Worm (Caenorhabditis elegans) whole organism, L1 larva: Measurements from ENCODE around the gene rskd-1.

Experiments used
- C04F5.9 ChIP-seq: sonication (generic microtip); optimal IDR thresholded peaks from 2 replicates; lab custom pipeline; 2016; ENCODE audit warnings: missing genetic modification characterization, missing compliant biosample characterization
- F16B12.6 ChIP-seq: fragments of 150-350 bp; optimal IDR thresholded peaks from 2 replicates; lab custom pipeline; 2014; ENCODE audit warnings: missing biosample characterization, missing genetic modification characterization
- blmp-1 ChIP-seq: fragments of 150-350 bp; optimal IDR thresholded peaks from 2 replicates; lab custom pipeline; 2014; ENCODE audit warnings: missing biosample characterization, missing genetic modification characterization
- ceh-82 ChIP-seq, 3 experiments: fragments of 150-350 bp in 1 of 3; sonication (generic microtip) in 2 of 3; optimal IDR thresholded peaks; 2 replicates each; lab custom pipeline; 2014 to 2017; ENCODE audit warnings: missing biosample characterization in 3 of 3, missing genetic modification characterization in 3 of 3
- ceh-88 ChIP-seq: fragments of 200-800 bp; sonication (Bioruptor generic); IDR thresholded peaks from 2 replicates; pipeline ENCODE4 v1.3.6; 2022; ENCODE audit warnings: missing genetic modification characterization, missing compliant biosample characterization
- ces-1 ChIP-seq: fragments of 150-350 bp; optimal IDR thresholded peaks from 2 replicates; lab custom pipeline; 2014; ENCODE audit warnings: missing biosample characterization, missing genetic modification reagents, missing genetic modification characterization
- dpl-1 ChIP-seq, 3 experiments: fragments of 150-350 bp in 2 of 3; sonication (generic microtip) in 1 of 3; optimal IDR thresholded peaks; 2 replicates each; lab custom pipeline; 2014 to 2017; ENCODE audit warnings: missing biosample characterization in 3 of 3, missing genetic modification characterization in 3 of 3, missing genetic modification reagents in 3 of 3
- efl-1 ChIP-seq, 4 experiments: fragments of 150-350 bp; optimal IDR thresholded peaks in 3 of 4; peaks in 1 of 4; 1 replicate in 1 of 4; 2 replicates in 3 of 4; lab custom pipeline; 2014; ENCODE audit warnings: missing biosample characterization in 2 of 4, missing genetic modification characterization in 2 of 4, missing genetic modification reagents in 2 of 4
- efl-3 ChIP-seq: fragments of 200-800 bp; sonication (Bioruptor generic); optimal IDR thresholded peaks from 2 replicates; lab custom pipeline; 2018; ENCODE audit warnings: mild to moderate bottlenecking, missing genetic modification characterization, missing compliant biosample characterization
- egl-27 ChIP-seq, 2 experiments: fragments of 150-350 bp in 1 of 2; sonication (generic microtip); optimal IDR thresholded peaks; 3 replicates each; lab custom pipeline; 2017 to 2018; ENCODE audit warnings: missing biosample characterization in 2 of 2, missing genetic modification characterization in 2 of 2, missing genetic modification reagents in 2 of 2
- elt-2 ChIP-seq: sonication (generic microtip); optimal IDR thresholded peaks from 2 replicates; lab custom pipeline; 2016; ENCODE audit warnings: missing genetic modification characterization, mild to moderate bottlenecking, inconsistent platforms, missing compliant biosample characterization, missing genetic modification reagents
- elt-3 ChIP-seq, 6 experiments: fragments of 150-350 bp in 1 of 6; sonication (generic microtip); optimal IDR thresholded peaks; 2 replicates each; lab custom pipeline; 2017 to 2018; ENCODE audit warnings: missing biosample characterization in 6 of 6, missing genetic modification characterization in 6 of 6, inconsistent platforms in 1 of 6
- fkh-10 ChIP-seq: sonication (generic microtip); optimal IDR thresholded peaks from 2 replicates; lab custom pipeline; 2017; ENCODE audit warnings: missing biosample characterization, missing genetic modification reagents, missing genetic modification characterization
- grh-1 ChIP-seq: fragments of 200-800 bp; sonication (Bioruptor generic); IDR thresholded peaks from 2 replicates; pipeline ENCODE4 v1.3.6; 2022; ENCODE audit warnings: missing genetic modification reagents, missing genetic modification characterization, missing compliant biosample characterization
- hpl-2 ChIP-seq: fragments of 150-350 bp; optimal IDR thresholded peaks from 2 replicates; lab custom pipeline; 2014; ENCODE audit warnings: missing biosample characterization, missing genetic modification reagents, missing genetic modification characterization
- irx-1 ChIP-seq: sonication (generic microtip); optimal IDR thresholded peaks from 2 replicates; lab custom pipeline; 2016; ENCODE audit warnings: missing genetic modification characterization, missing compliant biosample characterization
- isw-1 ChIP-seq: fragments of 200-800 bp; sonication (Bioruptor generic); IDR thresholded peaks from 2 replicates; pipeline ENCODE4 v1.3.6; 2022; ENCODE audit warnings: missing genetic modification characterization, missing compliant biosample characterization
- lin-13 ChIP-seq: fragments of 150-350 bp; optimal IDR thresholded peaks from 2 replicates; lab custom pipeline; 2014; ENCODE audit warnings: missing biosample characterization, missing genetic modification reagents, missing genetic modification characterization
- lin-14 ChIP-seq: fragments of 200-800 bp; sonication (Bioruptor generic); optimal IDR thresholded peaks from 2 replicates; lab custom pipeline; 2018; ENCODE audit warnings: mild to moderate bottlenecking, missing genetic modification characterization, moderate library complexity, missing compliant biosample characterization
- lin-35 ChIP-seq, 2 experiments: fragments of 150-350 bp; optimal IDR thresholded peaks; 2 replicates each; lab custom pipeline; 2014; ENCODE audit warnings: missing biosample characterization in 2 of 2, missing genetic modification characterization in 2 of 2, missing genetic modification reagents in 2 of 2
- lir-3 ChIP-seq: sonication (generic microtip); optimal IDR thresholded peaks from 2 replicates; lab custom pipeline; 2016; ENCODE audit warnings: mild to moderate bottlenecking, missing genetic modification characterization, moderate library complexity, missing compliant biosample characterization; ENCODE audit not compliant: poor library complexity
- lsy-2 ChIP-seq, 2 experiments: fragments of 150-350 bp; optimal IDR thresholded peaks; 2 replicates each; lab custom pipeline; 2014; ENCODE audit warnings: missing biosample characterization in 2 of 2, missing genetic modification characterization in 2 of 2
- mab-9 ChIP-seq: fragments of 200-800 bp; sonication (Bioruptor generic); IDR thresholded peaks from 2 replicates; pipeline ENCODE4 v1.3.6; 2022; ENCODE audit warnings: missing genetic modification reagents, missing genetic modification characterization, missing compliant biosample characterization
- mdl-1 ChIP-seq, 2 experiments: fragments of 150-350 bp; optimal IDR thresholded peaks; 2 replicates each; lab custom pipeline; 2014 to 2017; ENCODE audit warnings: missing biosample characterization in 2 of 2, missing genetic modification characterization in 2 of 2, inconsistent platforms in 1 of 2
- mef-2 ChIP-seq: fragments of 150-350 bp; optimal IDR thresholded peaks from 2 replicates; lab custom pipeline; 2014; ENCODE audit warnings: missing biosample characterization, missing genetic modification characterization
- mep-1 ChIP-seq: fragments of 150-350 bp; optimal IDR thresholded peaks from 2 replicates; lab custom pipeline; 2014; ENCODE audit warnings: missing biosample characterization, missing genetic modification characterization
- nhr-11 ChIP-seq: fragments of 150-350 bp; optimal IDR thresholded peaks from 2 replicates; lab custom pipeline; 2014; ENCODE audit warnings: missing biosample characterization, missing genetic modification characterization
- nhr-19 ChIP-seq: fragments of 200-800 bp; sonication (Bioruptor generic); conservative IDR thresholded peaks from 2 replicates; pipeline ENCODE4 v1.3.6; 2022; ENCODE audit warnings: missing genetic modification characterization, missing compliant biosample characterization
- nhr-20 ChIP-seq: sonication (generic microtip); optimal IDR thresholded peaks from 2 replicates; lab custom pipeline; 2016; ENCODE audit warnings: mild to moderate bottlenecking, missing genetic modification characterization, missing compliant biosample characterization
- nhr-237 ChIP-seq: fragments of 150-350 bp; optimal IDR thresholded peaks from 2 replicates; lab custom pipeline; 2014; ENCODE audit warnings: missing biosample characterization, missing genetic modification characterization
- nhr-28 ChIP-seq: fragments of 150-350 bp; optimal IDR thresholded peaks from 2 replicates; lab custom pipeline; 2014; ENCODE audit warnings: missing biosample characterization, missing genetic modification characterization
- nhr-71 ChIP-seq: sonication (generic microtip); optimal IDR thresholded peaks from 2 replicates; lab custom pipeline; 2016; ENCODE audit warnings: mild to moderate bottlenecking, missing genetic modification characterization, moderate library complexity, missing compliant biosample characterization
- nhr-84 ChIP-seq: sonication (generic microtip); optimal IDR thresholded peaks from 2 replicates; lab custom pipeline; 2017; ENCODE audit warnings: missing biosample characterization, missing genetic modification characterization
- nhr-85 ChIP-seq: sonication (generic microtip); peaks from one replicate; lab custom pipeline; 2016; ENCODE audit warnings: missing genetic modification characterization, inconsistent platforms, missing compliant biosample characterization
- nhr-90 ChIP-seq: sonication (generic microtip); optimal IDR thresholded peaks from 2 replicates; lab custom pipeline; 2016; ENCODE audit warnings: mild to moderate bottlenecking, missing genetic modification characterization, missing compliant biosample characterization; ENCODE audit not compliant: poor library complexity
- pax-3 ChIP-seq: fragments of 200-800 bp; sonication (Bioruptor generic); optimal IDR thresholded peaks from 2 replicates; lab custom pipeline; 2018; ENCODE audit warnings: mild to moderate bottlenecking, missing genetic modification characterization, moderate library complexity, missing compliant biosample characterization
- snu-23 ChIP-seq: sonication (generic microtip); optimal IDR thresholded peaks from 2 replicates; lab custom pipeline; 2016; ENCODE audit warnings: missing genetic modification characterization, missing compliant biosample characterization
- sptf-1 ChIP-seq: fragments of 150-350 bp; optimal IDR thresholded peaks from 2 replicates; lab custom pipeline; 2014; ENCODE audit warnings: missing biosample characterization, missing genetic modification characterization
- sup-37 ChIP-seq: fragments of 200-800 bp; sonication (Bioruptor generic); optimal IDR thresholded peaks from 2 replicates; lab custom pipeline; 2018; ENCODE audit warnings: mild to moderate bottlenecking, missing genetic modification characterization, missing compliant biosample characterization
- tbx-2 ChIP-seq: sonication (generic microtip); optimal IDR thresholded peaks from 2 replicates; lab custom pipeline; 2016; ENCODE audit warnings: missing genetic modification characterization, missing compliant biosample characterization
- unc-130 ChIP-seq: fragments of 150-350 bp; optimal IDR thresholded peaks from 2 replicates; lab custom pipeline; 2017; ENCODE audit warnings: missing biosample characterization, missing genetic modification characterization, inconsistent platforms
- unc-30 ChIP-seq: sonication (generic microtip); optimal IDR thresholded peaks from 2 replicates; lab custom pipeline; 2017; ENCODE audit warnings: missing biosample characterization, missing genetic modification characterization
- unc-62 ChIP-seq: fragments of 150-350 bp; optimal IDR thresholded peaks from 2 replicates; lab custom pipeline; 2014; ENCODE audit warnings: missing biosample characterization, missing genetic modification reagents, missing genetic modification characterization
- unc-86 ChIP-seq: sonication (generic microtip); optimal IDR thresholded peaks from 2 replicates; lab custom pipeline; 2016; ENCODE audit warnings: missing genetic modification characterization, missing compliant biosample characterization
- vab-15 ChIP-seq: sonication (generic microtip); optimal IDR thresholded peaks from 2 replicates; lab custom pipeline; 2017; ENCODE audit warnings: missing genotype, mild to moderate bottlenecking, missing genetic modification characterization, missing compliant biosample characterization
- xbp-1 ChIP-seq: sonication (generic microtip); optimal IDR thresholded peaks from 2 replicates; lab custom pipeline; 2016; ENCODE audit warnings: missing genetic modification characterization, missing compliant biosample characterization
- zag-1 ChIP-seq: fragments of 150-350 bp; optimal IDR thresholded peaks from 2 replicates; lab custom pipeline; 2014; ENCODE audit warnings: missing biosample characterization, missing genetic modification characterization
- ztf-4 ChIP-seq: fragments of 150-350 bp; optimal IDR thresholded peaks from 2 replicates; lab custom pipeline; 2014; ENCODE audit warnings: missing biosample characterization, missing genetic modification characterization

rskd-1 gene

ce11 chrV:12300780-12301460, 12.5 kb upstream of the rskd-1 start:
- TF ChIP-seq lsy-2 (tag; optimal IDR thresholded peaks at IDR 0.05; lab: Kevin White, UChicago) = peak; percentile 24 to 53
- peak in 2 of 6 experiments; percentile 19 to 37 for TF ChIP-seq elt-3 (tag; optimal IDR thresholded peaks at IDR 0.05; lab: Kevin White, UChicago)
- TF ChIP-seq hpl-2 = no peak
- peak; percentile 11 for TF ChIP-seq pax-3 (tag; lab: Kevin White, UChicago)
- peak; percentile 62 for TF ChIP-seq elt-2 (tag; lab: Kevin White, UChicago)
- peak; percentile 61 for TF ChIP-seq nhr-71 (tag; lab: Kevin White, UChicago)
- TF ChIP-seq mef-2 (tag; lab: Kevin White, UChicago) = no peak
- TF ChIP-seq dpl-1 (GFP tag; optimal IDR thresholded peaks at IDR 0.05; lab: Kevin White, UChicago) = peak in 1 of 3 experiments; percentile 31
- TF ChIP-seq nhr-20 (tag; lab: Kevin White, UChicago) = peak; percentile 52
- peak; percentile 77 for TF ChIP-seq irx-1 (tag; lab: Kevin White, UChicago)
- TF ChIP-seq zag-1 = no peak
- TF ChIP-seq efl-3 (GFP tag; lab: Kevin White, UChicago) = no peak
- TF ChIP-seq sup-37 (GFP tag; lab: Kevin White, UChicago) = no peak
- TF ChIP-seq ztf-4 = no peak
- TF ChIP-seq efl-1 (optimal IDR thresholded peaks at IDR 0.05; lab: Kevin White, UChicago) = no peak
- peak in 1 of 2 experiments; percentile 89 for TF ChIP-seq efl-1 (GFP tag; optimal IDR thresholded peaks at IDR 0.05 in 1 of 2; lab: Kevin White, UChicago)
- TF ChIP-seq F16B12.6 (tag; lab: Kevin White, UChicago) = no peak
- peak; percentile 43 for TF ChIP-seq mep-1 (tag; lab: Kevin White, UChicago)
- peak; percentile 95 for TF ChIP-seq nhr-85 (tag; lab: Kevin White, UChicago)
- TF ChIP-seq grh-1 (GFP tag; lab: Robert Waterston, UW) = no peak
- TF ChIP-seq ces-1 (GFP tag; lab: Kevin White, UChicago) = no peak
- peak in 1 of 2 experiments; percentile 36 for TF ChIP-seq mdl-1 (tag; optimal IDR thresholded peaks at IDR 0.05; lab: Kevin White, UChicago)
- peak; percentile 24 for TF ChIP-seq blmp-1 (tag; lab: Kevin White, UChicago)
- TF ChIP-seq lin-14 (GFP tag; lab: Kevin White, UChicago) = peak; percentile 67
- TF ChIP-seq egl-27 (tag; optimal IDR thresholded peaks at IDR 0.05; lab: Kevin White, UChicago) = no peak
- TF ChIP-seq lin-35 (GFP tag; optimal IDR thresholded peaks at IDR 0.05; lab: Kevin White, UChicago) = peak in 1 of 2 experiments; percentile 60
- TF ChIP-seq unc-30 (tag; lab: Kevin White, UChicago) = no peak
- peak; percentile 34 for TF ChIP-seq lir-3 (tag; lab: Kevin White, UChicago)
- TF ChIP-seq unc-130 = peak; percentile 62
- TF ChIP-seq nhr-90 = peak; percentile 57
- TF ChIP-seq nhr-19 (GFP tag; lab: Robert Waterston, UW) = peak; percentile 22; the same call in 1 of the 2 replicates
- no peak for TF ChIP-seq nhr-237 (tag; lab: Kevin White, UChicago)
- TF ChIP-seq snu-23 = peak; percentile 60
- TF ChIP-seq tbx-2 (tag; lab: Kevin White, UChicago) = peak; percentile 50
- TF ChIP-seq vab-15 (tag; lab: Kevin White, UChicago) = peak; percentile 92

ce11 chrV:12300166-12300565, 11.8 kb upstream of the rskd-1 start:
- TF ChIP-seq lin-13 = peak; percentile 50
- no peak for TF ChIP-seq nhr-28 (tag; lab: Kevin White, UChicago)
- no peak for TF ChIP-seq sptf-1 (tag; lab: Kevin White, UChicago)
- TF ChIP-seq efl-1 (optimal IDR thresholded peaks at IDR 0.05; lab: Kevin White, UChicago) = peak; percentile 58 to 72
- TF ChIP-seq efl-1 (GFP tag; optimal IDR thresholded peaks at IDR 0.05 in 1 of 2; lab: Kevin White, UChicago) = peak; percentile 3 to 91
- TF ChIP-seq egl-27 (tag; optimal IDR thresholded peaks at IDR 0.05; lab: Kevin White, UChicago) = peak; percentile 47 to 54
- peak in 3 of 6 experiments; percentile 83 to 92 (median 89) for TF ChIP-seq elt-3 (tag; optimal IDR thresholded peaks at IDR 0.05; lab: Kevin White, UChicago)
- no peak for TF ChIP-seq unc-86 (tag; lab: Kevin White, UChicago)
- TF ChIP-seq xbp-1 (tag; lab: Kevin White, UChicago) = peak; percentile 18
- TF ChIP-seq sup-37 (GFP tag; lab: Kevin White, UChicago) = no peak
- no peak for TF ChIP-seq fkh-10 (GFP tag; lab: Kevin White, UChicago)
- TF ChIP-seq lin-35 (GFP tag; optimal IDR thresholded peaks at IDR 0.05; lab: Kevin White, UChicago) = peak; percentile 16 to 85
- no peak for TF ChIP-seq zag-1
- no peak for TF ChIP-seq unc-62 (GFP tag; lab: Kevin White, UChicago)
- TF ChIP-seq nhr-84 = no peak
- no peak for TF ChIP-seq C04F5.9 (tag; lab: Kevin White, UChicago)
- no peak for TF ChIP-seq F16B12.6 (tag; lab: Kevin White, UChicago)
- TF ChIP-seq ceh-88 (GFP tag; lab: Robert Waterston, UW) = no peak
- TF ChIP-seq ceh-82 (tag; optimal IDR thresholded peaks at IDR 0.05; lab: Kevin White, UChicago) = peak; percentile 5 to 28 (median 19)
- TF ChIP-seq nhr-11 = no peak
- no peak for TF ChIP-seq isw-1 (GFP tag; lab: Robert Waterston, UW)
- no peak for TF ChIP-seq mab-9 (GFP tag; lab: Robert Waterston, UW)
- no peak for TF ChIP-seq ztf-4
- no peak for TF ChIP-seq nhr-237 (tag; lab: Kevin White, UChicago)
- TF ChIP-seq elt-2 (tag; lab: Kevin White, UChicago) = peak; percentile 43
- peak; percentile 50 for TF ChIP-seq unc-130
